Fruit fly (Drosophila melanogaster) whole organism, embryonic: ENCODE results near the gene wda.

Experiments
- BEAF-32 ChIP-seq: fragments of 200-800 bp; sonication (Bioruptor generic); optimal IDR thresholded peaks from 3 replicates; lab custom pipeline; 2017; ENCODE audit warnings: missing biosample characterization, missing genetic modification characterization, mild to moderate bottlenecking, moderate library complexity, missing genetic modification reagents
- Bdp1 ChIP-seq: fragments of 200-800 bp; sonication (Bioruptor generic); optimal IDR thresholded peaks from 3 replicates; lab custom pipeline; 2016; ENCODE audit warnings: missing biosample characterization, missing genetic modification characterization
- CG1024 ChIP-seq: fragments of 200-800 bp; sonication (Bioruptor generic); IDR thresholded peaks from 2 replicates; pipeline ENCODE4 v1.3.6; 2022; ENCODE audit warnings: missing biosample characterization, missing genetic modification characterization
- CG10654 ChIP-seq: fragments of 200-800 bp; sonication (Bioruptor generic); optimal IDR thresholded peaks from 2 replicates; lab custom pipeline; 2016; ENCODE audit warnings: missing biosample characterization, missing genetic modification characterization
- CG10979 ChIP-seq: fragments of 200-800 bp; sonication (Bioruptor generic); optimal IDR thresholded peaks from 2 replicates; lab custom pipeline; 2018; ENCODE audit warnings: missing biosample characterization, mild to moderate bottlenecking, missing genetic modification characterization, moderate library complexity
- CG11247 ChIP-seq: fragments of 200-800 bp; sonication (Bioruptor generic); IDR thresholded peaks from 2 replicates; pipeline ENCODE4 v1.3.6; 2022; ENCODE audit warnings: missing biosample characterization, missing genetic modification characterization
- CG14014 ChIP-seq: fragments of 200-800 bp; sonication (Bioruptor generic); IDR thresholded peaks from 2 replicates; pipeline ENCODE4 v1.3.6; 2022; ENCODE audit warnings: missing biosample characterization, missing genetic modification characterization
- CG14860 ChIP-seq: fragments of 200-800 bp; sonication (Bioruptor generic); IDR thresholded peaks from 3 replicates; pipeline ENCODE4 v1.3.6; 2022; ENCODE audit warnings: missing biosample characterization, missing genetic modification characterization; ENCODE audit not compliant: partially characterized antibody
- CG15479 ChIP-seq: fragments of 200-800 bp; sonication (Bioruptor generic); optimal IDR thresholded peaks from 3 replicates; lab custom pipeline; 2019; ENCODE audit warnings: missing biosample characterization, mild to moderate bottlenecking, missing genetic modification characterization, moderate library complexity
- CG15514 ChIP-seq: fragments of 200-800 bp; sonication (Bioruptor generic); optimal IDR thresholded peaks from 3 replicates; lab custom pipeline; 2017; ENCODE audit warnings: missing biosample characterization, missing genetic modification characterization, mild to moderate bottlenecking, moderate library complexity, missing genetic modification reagents
- CG18011 ChIP-seq: fragments of 200-800 bp; sonication (Bioruptor generic); optimal IDR thresholded peaks from 2 replicates; lab custom pipeline; 2017; ENCODE audit warnings: missing biosample characterization, missing genetic modification characterization, mild to moderate bottlenecking, moderate library complexity, missing genotype
- CG18262 ChIP-seq: fragments of 200-800 bp; optimal IDR thresholded peaks from 3 replicates; lab custom pipeline; 2019; ENCODE audit warnings: missing biosample characterization, mild to moderate bottlenecking, missing genetic modification characterization, moderate library complexity
- CG3407 ChIP-seq: fragments of 200-800 bp; sonication (Bioruptor generic); optimal IDR thresholded peaks from 2 replicates; lab custom pipeline; 2018; ENCODE audit warnings: missing biosample characterization, mild to moderate bottlenecking, missing genetic modification characterization
- CG4617 ChIP-seq: fragments of 200-800 bp; sonication (Bioruptor generic); optimal IDR thresholded peaks from 3 replicates; lab custom pipeline; 2016; ENCODE audit warnings: missing biosample characterization, missing genetic modification characterization, borderline replicate concordance
- CG6791 ChIP-seq: fragments of 200-800 bp; sonication (Bioruptor generic); IDR thresholded peaks from 3 replicates; pipeline ENCODE4 v1.3.6; 2022; ENCODE audit warnings: missing biosample characterization, missing genetic modification characterization; ENCODE audit not compliant: partially characterized antibody
- CG7928 ChIP-seq: fragments of 200-800 bp; sonication (Bioruptor generic); optimal IDR thresholded peaks from 2 replicates; lab custom pipeline; 2017; ENCODE audit warnings: missing biosample characterization, mild to moderate bottlenecking, missing genetic modification characterization
- D ChIP-seq, 2 experiments: fragments of 200-800 bp in 1 of 2; fragments of >200 bp in 1 of 2; sonication (Bioruptor generic) in 1 of 2; optimal IDR thresholded peaks; 2 replicates in 1 of 2; 3 replicates in 1 of 2; lab custom pipeline; 2017; ENCODE audit warnings: mild to moderate bottlenecking in 1 of 2, missing biosample characterization in 1 of 2, missing genetic modification characterization in 1 of 2, missing genetic modification reagents in 1 of 2
- D19A ChIP-seq: fragments of 200-800 bp; optimal IDR thresholded peaks from 3 replicates; lab custom pipeline; 2019; ENCODE audit warnings: missing biosample characterization, mild to moderate bottlenecking, missing genetic modification characterization, moderate library complexity
- Drgx ChIP-seq: fragments of 200-800 bp; sonication (Bioruptor generic); IDR thresholded peaks from 2 replicates; pipeline ENCODE4 v1.3.6; 2022; ENCODE audit warnings: missing biosample characterization, missing genetic modification characterization
- HLH3B ChIP-seq: fragments of 200-800 bp; sonication (Bioruptor generic); IDR thresholded peaks from 2 replicates; pipeline ENCODE4 v1.3.6; 2022; ENCODE audit warnings: missing biosample characterization, missing genetic modification characterization
- Hr51 ChIP-seq, 2 experiments: fragments of 200-800 bp; sonication (Bioruptor generic); optimal IDR thresholded peaks; 2 replicates in 1 of 2; 3 replicates in 1 of 2; lab custom pipeline; 2016 to 2018; ENCODE audit warnings: missing biosample characterization in 2 of 2, missing genetic modification characterization in 2 of 2, mild to moderate bottlenecking in 1 of 2, moderate library complexity in 1 of 2
- Myb ChIP-seq: fragments of 200-800 bp; sonication (Bioruptor generic); optimal IDR thresholded peaks from 2 replicates; lab custom pipeline; 2016; ENCODE audit warnings: missing biosample characterization, missing genetic modification characterization
- Neu2 ChIP-seq: fragments of 200-800 bp; sonication (Bioruptor generic); optimal IDR thresholded peaks from 3 replicates; lab custom pipeline; 2016; ENCODE audit warnings: missing biosample characterization, missing genetic modification characterization, borderline replicate concordance
- Nf-YB ChIP-seq: fragments of 200-800 bp; sonication (Bioruptor generic); optimal IDR thresholded peaks from 3 replicates; lab custom pipeline; 2019; ENCODE audit warnings: missing biosample characterization, mild to moderate bottlenecking, missing genetic modification characterization, moderate library complexity
- Ptx1 ChIP-seq: fragments of 200-800 bp; sonication (Bioruptor generic); IDR thresholded peaks from 2 replicates; pipeline ENCODE4 v1.3.6; 2022; ENCODE audit warnings: missing biosample characterization, missing genetic modification characterization
- Side ChIP-seq: fragments of 200-800 bp; sonication (Bioruptor generic); optimal IDR thresholded peaks from 2 replicates; lab custom pipeline; 2016; ENCODE audit warnings: missing biosample characterization, missing genetic modification characterization
- Sry-δ ChIP-seq: fragments of 200-800 bp; sonication (Bioruptor generic); optimal IDR thresholded peaks from 2 replicates; lab custom pipeline; 2016; ENCODE audit warnings: missing biosample characterization, missing genetic modification characterization
- Trl ChIP-seq, 3 experiments: fragments of >200 bp in 2 of 3; fragments of 200-800 bp in 1 of 3; sonication (Bioruptor generic) in 1 of 3; optimal IDR thresholded peaks; 2 replicates in 1 of 3; 3 replicates in 2 of 3; lab custom pipeline; 2016 to 2017; ENCODE audit warnings: missing biosample characterization in 1 of 3, missing genetic modification characterization in 1 of 3
- Xrp1 ChIP-seq: fragments of 200-800 bp; sonication (Bioruptor generic); IDR thresholded peaks from 2 replicates; pipeline ENCODE4 v1.3.6; 2022; ENCODE audit warnings: missing biosample characterization, missing genetic modification characterization
- YL-1 ChIP-seq: fragments of 200-800 bp; sonication (Bioruptor generic); optimal IDR thresholded peaks from 3 replicates; lab custom pipeline; 2017; ENCODE audit warnings: missing biosample characterization, mild to moderate bottlenecking, missing genetic modification characterization
- abd-A ChIP-seq: fragments of 200-800 bp; sonication (Bioruptor generic); optimal IDR thresholded peaks from 3 replicates; lab custom pipeline; 2019; ENCODE audit warnings: missing biosample characterization, mild to moderate bottlenecking, missing genetic modification characterization, moderate library complexity
- al ChIP-seq: fragments of 200-800 bp; sonication (Bioruptor generic); IDR thresholded peaks from 2 replicates; pipeline ENCODE4 v1.3.6; 2022; ENCODE audit warnings: missing biosample characterization, missing genetic modification characterization
- btn ChIP-seq: fragments of 200-800 bp; sonication (Bioruptor generic); optimal IDR thresholded peaks from 2 replicates; lab custom pipeline; 2016; ENCODE audit warnings: missing biosample characterization, missing genetic modification characterization
- chn ChIP-seq: fragments of 200-800 bp; sonication (Bioruptor generic); optimal IDR thresholded peaks from 2 replicates; lab custom pipeline; 2016; ENCODE audit warnings: missing biosample characterization, missing genetic modification characterization
- crc ChIP-seq: fragments of 200-800 bp; sonication (Bioruptor generic); optimal IDR thresholded peaks from 2 replicates; lab custom pipeline; 2016; ENCODE audit warnings: missing biosample characterization, missing genetic modification characterization
- gsb ChIP-seq: fragments of 200-800 bp; sonication (Bioruptor generic); IDR thresholded peaks from 2 replicates; pipeline ENCODE4 v1.3.6; 2022; ENCODE audit warnings: missing biosample characterization, missing genetic modification characterization
- ham ChIP-seq: fragments of 200-800 bp; sonication (Bioruptor generic); IDR thresholded peaks from 2 replicates; pipeline ENCODE4 v1.3.6; 2022; ENCODE audit warnings: missing biosample characterization, missing genetic modification characterization
- hb ChIP-seq: fragments of 200-800 bp; sonication (Bioruptor generic); IDR thresholded peaks from 3 replicates; pipeline ENCODE4 v1.3.6; 2022; ENCODE audit warnings: missing biosample characterization, missing genetic modification characterization; ENCODE audit not compliant: partially characterized antibody
- jing ChIP-seq: fragments of 200-800 bp; sonication (Bioruptor generic); optimal IDR thresholded peaks from 2 replicates; lab custom pipeline; 2018; ENCODE audit warnings: missing biosample characterization, mild to moderate bottlenecking, missing genetic modification characterization
- jumu ChIP-seq: fragments of 200-800 bp; sonication (Bioruptor generic); optimal IDR thresholded peaks from 3 replicates; lab custom pipeline; 2016; ENCODE audit warnings: missing biosample characterization, missing genetic modification characterization
- mld ChIP-seq: fragments of 200-800 bp; sonication (Bioruptor generic); IDR thresholded peaks from 3 replicates; pipeline ENCODE4 v1.3.6; 2022; ENCODE audit warnings: missing biosample characterization, missing genetic modification characterization; ENCODE audit not compliant: partially characterized antibody
- onecut ChIP-seq: fragments of 200-800 bp; sonication (Bioruptor generic); IDR thresholded peaks from 2 replicates; pipeline ENCODE4 v1.3.6; 2022; ENCODE audit warnings: missing biosample characterization, missing genetic modification characterization
- stc ChIP-seq: fragments of 200-800 bp; sonication (Bioruptor generic); IDR thresholded peaks from 2 replicates; pipeline ENCODE4 v1.3.6; 2022; ENCODE audit warnings: missing biosample characterization, missing genetic modification characterization
- sug ChIP-seq: fragments of 200-800 bp; optimal IDR thresholded peaks from 2 replicates; lab custom pipeline; 2019; ENCODE audit warnings: missing biosample characterization, mild to moderate bottlenecking, missing genetic modification characterization, moderate library complexity
- toy ChIP-seq: fragments of 200-800 bp; sonication (Bioruptor generic); IDR thresholded peaks from 2 replicates; pipeline ENCODE4 v1.3.6; 2022; ENCODE audit warnings: missing biosample characterization, missing genetic modification characterization
- unc-4 ChIP-seq: fragments of 200-800 bp; sonication (Bioruptor generic); IDR thresholded peaks from 2 replicates; pipeline ENCODE4 v1.3.6; 2022; ENCODE audit warnings: missing biosample characterization, missing genetic modification characterization; ENCODE audit not compliant: partially characterized antibody
- z ChIP-seq: fragments of 200-800 bp; sonication (Bioruptor generic); IDR thresholded peaks from 3 replicates; pipeline ENCODE4 v1.3.6; 2022; ENCODE audit warnings: missing biosample characterization, missing genetic modification characterization
- zen ChIP-seq: fragments of 200-800 bp; sonication (Bioruptor generic); optimal IDR thresholded peaks from 3 replicates; lab custom pipeline; 2018; ENCODE audit warnings: missing biosample characterization, mild to moderate bottlenecking, missing genetic modification characterization, moderate library complexity

Gene wda

dm6 chr3R:23257986-23258427 lies at the start of gene wda, which contains the start of gene Pex11c (continued):
- TF ChIP-seq unc-4 (GFP tag; lab: Robert Waterston, UW) (peak; percentile 68; the same call in 1 of the 2 replicates), Drgx (GFP tag; lab: Robert Waterston, UW) (peak; percentile 75; the same call in 1 of the 2 replicates), crc (GFP tag; lab: Kevin White, UChicago) (no peak), CG6791 (no peak; the same call in 2 of the 3 replicates), stc (GFP tag; lab: Robert Waterston, UW) (peak; percentile 83), D (optimal IDR thresholded peaks at IDR 0.05; lab: Kevin White, UChicago) (no peak), D (GFP tag; optimal IDR thresholded peaks at IDR 0.05; lab: Kevin White, UChicago) (peak; percentile 52), Bdp1 (peak; percentile 42), CG18011 (GFP tag; lab: Kevin White, UChicago) (peak; percentile 60), CG10654 (peak; percentile 69), CG15514 (GFP tag; lab: Kevin White, UChicago) (peak; percentile 67), al (GFP tag; lab: Robert Waterston, UW) (peak; percentile 85), CG3407 (GFP tag; lab: Kevin White, UChicago) (peak; percentile 82), z (no peak), CG7928 (GFP tag; lab: Kevin White, UChicago) (no peak), Xrp1 (GFP tag; lab: Robert Waterston, UW) (peak; percentile 95), CG10979 (peak; percentile 90), abd-A (tag; lab: Kevin White, UChicago) (no peak), CG1024 (GFP tag; lab: Robert Waterston, UW) (peak; percentile 43; the same call in 1 of the 2 replicates), YL-1 (GFP tag; lab: Kevin White, UChicago) (peak; percentile 71), CG18262 (tag; lab: Kevin White, UChicago) (peak; percentile 94), mld (GFP tag; lab: Robert Waterston, UW) (no peak), Side (GFP tag; lab: Kevin White, UChicago) (peak; percentile 25), ham (no peak), onecut (GFP tag; lab: Robert Waterston, UW) (peak; percentile 54; the same call in 1 of the 2 replicates), gsb (GFP tag; lab: Robert Waterston, UW) (peak; percentile 71), HLH3B (GFP tag; lab: Robert Waterston, UW) (peak; percentile 91), Myb (GFP tag; lab: Kevin White, UChicago) (no peak), CG11247 (GFP tag; lab: Robert Waterston, UW) (peak; percentile 80), Sry-δ (GFP tag; lab: Kevin White, UChicago) (peak; percentile 71), jumu (GFP tag; lab: Kevin White, UChicago) (peak; percentile 12), Hr51 (GFP tag; optimal IDR thresholded peaks at IDR 0.05; lab: Kevin White, UChicago) (peak; percentile 56 to 92), jing (GFP tag; lab: Kevin White, UChicago) (peak; percentile 9), CG14860 (no peak; the same call in 2 of the 3 replicates), CG14014 (peak; percentile 82), sug (tag; lab: Kevin White, UChicago) (peak; percentile 84), CG15479 (GFP tag; lab: Kevin White, UChicago) (no peak), CG4617 (GFP tag; lab: Kevin White, UChicago) (peak; percentile 70), toy (GFP tag; lab: Robert Waterston, UW) (peak; percentile 37; the same call in 1 of the 2 replicates), hb (no peak; the same call in 2 of the 3 replicates), zen (tag; lab: Kevin White, UChicago) (peak; percentile 80), Nf-YB (GFP tag; lab: Kevin White, UChicago) (peak; percentile 77), Ptx1 (GFP tag; lab: Robert Waterston, UW) (peak; percentile 95), BEAF-32 (GFP tag; lab: Kevin White, UChicago) (peak; percentile 69), Neu2 (no peak), Trl (optimal IDR thresholded peaks at IDR 0.05; lab: Kevin White, UChicago) (no peak), Trl (GFP tag; optimal IDR thresholded peaks at IDR 0.05; lab: Kevin White, UChicago) (peak; percentile 8), D19A (tag; lab: Kevin White, UChicago) (peak; percentile 79), btn (GFP tag; lab: Kevin White, UChicago) (no peak), chn (GFP tag; lab: Kevin White, UChicago) (peak; percentile 29)
